Worm (Caenorhabditis elegans) whole organism, L2 larva: ENCODE results near the gene M03F8.1.

Source experiments
- C34F6.9 ChIP-seq: fragments of 150-350 bp; optimal IDR thresholded peaks from 2 replicates; lab custom pipeline; 2014; ENCODE audit warnings: missing biosample characterization, missing genetic modification characterization
- F13H6.1 ChIP-seq: sonication (generic microtip); optimal IDR thresholded peaks from 2 replicates; lab custom pipeline; 2016; ENCODE audit warnings: missing genetic modification characterization, missing compliant biosample characterization
- R02D3.7 ChIP-seq: fragments of 150-350 bp; optimal IDR thresholded peaks from 2 replicates; lab custom pipeline; 2014; ENCODE audit warnings: missing biosample characterization, missing genetic modification characterization
- Y55F3AM.14 ChIP-seq: fragments of 200-800 bp; sonication (Bioruptor generic); optimal IDR thresholded peaks from 2 replicates; lab custom pipeline; 2018; ENCODE audit warnings: mild to moderate bottlenecking, missing genetic modification characterization, missing compliant biosample characterization
- ZK546.5 ChIP-seq: sonication (generic microtip); optimal IDR thresholded peaks from 2 replicates; lab custom pipeline; 2017; ENCODE audit warnings: missing biosample characterization, missing genetic modification characterization
- alr-1 ChIP-seq: fragments of 150-350 bp; optimal IDR thresholded peaks from 2 replicates; lab custom pipeline; 2014; ENCODE audit warnings: missing biosample characterization, missing genetic modification characterization
- aly-2 ChIP-seq: fragments of 150-350 bp; optimal IDR thresholded peaks from 2 replicates; lab custom pipeline; 2014; ENCODE audit warnings: missing biosample characterization, missing genetic modification characterization
- ama-1 ChIP-seq: fragments of 150-350 bp; optimal IDR thresholded peaks from 2 replicates; lab custom pipeline; 2018; ENCODE audit warnings: inconsistent platforms
- blmp-1 ChIP-seq: sonication (generic microtip); optimal IDR thresholded peaks from 2 replicates; lab custom pipeline; 2017; ENCODE audit warnings: missing genetic modification characterization, mild to moderate bottlenecking, missing compliant biosample characterization, antibody characterized with exemption, moderate library complexity; ENCODE audit not compliant: insufficient read depth
- ceh-16 ChIP-seq: fragments of 150-350 bp; optimal IDR thresholded peaks from 2 replicates; lab custom pipeline; 2014; ENCODE audit warnings: missing biosample characterization, missing genetic modification characterization
- ceh-82 ChIP-seq: fragments of 150-350 bp; optimal IDR thresholded peaks from 2 replicates; lab custom pipeline; 2014; ENCODE audit warnings: missing biosample characterization, missing genetic modification characterization
- crh-2 ChIP-seq: sonication (generic microtip); optimal IDR thresholded peaks from 2 replicates; lab custom pipeline; 2017; ENCODE audit warnings: missing biosample characterization, missing genetic modification characterization
- dmd-4 ChIP-seq: sonication (generic microtip); optimal IDR thresholded peaks from 2 replicates; lab custom pipeline; 2017; ENCODE audit warnings: missing biosample characterization, missing genetic modification characterization
- egl-27 ChIP-seq: sonication (generic microtip); optimal IDR thresholded peaks from 3 replicates; lab custom pipeline; 2017; ENCODE audit warnings: missing biosample characterization, missing genetic modification reagents, missing genetic modification characterization
- elt-1 ChIP-seq: fragments of 150-350 bp; optimal IDR thresholded peaks from 2 replicates; lab custom pipeline; 2014; ENCODE audit warnings: missing biosample characterization, missing genetic modification characterization
- elt-3 ChIP-seq: sonication (generic microtip); optimal IDR thresholded peaks from 2 replicates; lab custom pipeline; 2017; ENCODE audit warnings: missing biosample characterization, missing genetic modification characterization
- fos-1 ChIP-seq: fragments of 150-350 bp; optimal IDR thresholded peaks from 2 replicates; lab custom pipeline; 2014; ENCODE audit warnings: missing biosample characterization, missing genetic modification characterization
- lin-11 ChIP-seq: fragments of 150-350 bp; sonication (generic microtip); optimal IDR thresholded peaks from 2 replicates; lab custom pipeline; 2014; ENCODE audit warnings: missing biosample characterization, missing genetic modification characterization, inconsistent platforms, mixed read lengths
- lin-39 ChIP-seq: fragments of 150-350 bp; optimal IDR thresholded peaks from 2 replicates; lab custom pipeline; 2014; ENCODE audit warnings: missing biosample characterization, missing genetic modification reagents, missing genetic modification characterization
- lsy-2 ChIP-seq, 2 experiments: fragments of 150-350 bp in 1 of 2; sonication (generic microtip) in 1 of 2; optimal IDR thresholded peaks; 2 replicates each; lab custom pipeline; 2014 to 2017; ENCODE audit warnings: missing biosample characterization in 2 of 2, missing genetic modification characterization in 2 of 2
- mab-5 ChIP-seq: fragments of 150-350 bp; optimal IDR thresholded peaks from 2 replicates; lab custom pipeline; 2014; ENCODE audit warnings: missing biosample characterization, missing genetic modification characterization
- mbf-1 ChIP-seq: sonication (generic microtip); optimal IDR thresholded peaks from 2 replicates; lab custom pipeline; 2017; ENCODE audit warnings: missing biosample characterization, missing genetic modification characterization
- nhr-10 ChIP-seq: sonication (generic microtip); optimal IDR thresholded peaks from 2 replicates; lab custom pipeline; 2017; ENCODE audit warnings: missing biosample characterization, missing genetic modification characterization
- nhr-11 ChIP-seq: fragments of 150-350 bp; optimal IDR thresholded peaks from 2 replicates; lab custom pipeline; 2014; ENCODE audit warnings: missing biosample characterization, missing genetic modification characterization
- nhr-12 ChIP-seq: fragments of 150-350 bp; optimal IDR thresholded peaks from 2 replicates; lab custom pipeline; 2014; ENCODE audit warnings: missing biosample characterization, missing genetic modification characterization
- nhr-129 ChIP-seq: fragments of 150-350 bp; optimal IDR thresholded peaks from 2 replicates; lab custom pipeline; 2014; ENCODE audit warnings: missing biosample characterization, missing genetic modification characterization
- nhr-21 ChIP-seq: fragments of 150-350 bp; optimal IDR thresholded peaks from 2 replicates; lab custom pipeline; 2014; ENCODE audit warnings: missing biosample characterization, missing genetic modification characterization
- nhr-23 ChIP-seq: fragments of 150-350 bp; optimal IDR thresholded peaks from 2 replicates; lab custom pipeline; 2014; ENCODE audit warnings: missing biosample characterization, missing genetic modification reagents, missing genetic modification characterization
- nhr-237 ChIP-seq: fragments of 150-350 bp; optimal IDR thresholded peaks from 2 replicates; lab custom pipeline; 2014; ENCODE audit warnings: missing biosample characterization, missing genetic modification characterization
- nhr-6 ChIP-seq: fragments of 150-350 bp; optimal IDR thresholded peaks from 2 replicates; lab custom pipeline; 2014; ENCODE audit warnings: missing biosample characterization, missing genetic modification characterization
- peb-1 ChIP-seq: fragments of 150-350 bp; optimal IDR thresholded peaks from 2 replicates; lab custom pipeline; 2014; ENCODE audit warnings: missing biosample characterization, missing genetic modification characterization
- sem-4 ChIP-seq: fragments of 150-350 bp; optimal IDR thresholded peaks from 2 replicates; lab custom pipeline; 2014; ENCODE audit warnings: missing biosample characterization, missing genetic modification reagents, missing genetic modification characterization
- sma-9 ChIP-seq, 2 experiments: fragments of 150-350 bp in 1 of 2; sonication (generic microtip) in 1 of 2; optimal IDR thresholded peaks; 2 replicates each; lab custom pipeline; 2014 to 2016; ENCODE audit warnings: missing genetic modification characterization in 2 of 2, mild to moderate bottlenecking in 1 of 2, missing biosample characterization in 1 of 2, missing compliant biosample characterization in 1 of 2, missing genetic modification reagents in 1 of 2, moderate library complexity in 1 of 2
- snpc-4 ChIP-seq: fragments of 150-350 bp; optimal IDR thresholded peaks from 2 replicates; lab custom pipeline; 2014; ENCODE audit warnings: missing biosample characterization, missing genetic modification characterization
- unc-39 ChIP-seq: fragments of 150-350 bp; optimal IDR thresholded peaks from 2 replicates; lab custom pipeline; 2014; ENCODE audit warnings: missing biosample characterization, missing genetic modification characterization
- unc-55 ChIP-seq: fragments of 150-350 bp; sonication (generic microtip); optimal IDR thresholded peaks from 3 replicates; lab custom pipeline; 2014; ENCODE audit warnings: missing biosample characterization, missing genetic modification reagents, missing genetic modification characterization
- unc-62 ChIP-seq: fragments of 150-350 bp; optimal IDR thresholded peaks from 2 replicates; lab custom pipeline; 2014; ENCODE audit warnings: missing biosample characterization, missing genetic modification reagents, missing genetic modification characterization
- zag-1 ChIP-seq: fragments of 150-350 bp; optimal IDR thresholded peaks from 2 replicates; lab custom pipeline; 2014; ENCODE audit warnings: missing biosample characterization, missing genetic modification characterization
- ztf-1 ChIP-seq: fragments of 200-800 bp; sonication (Bioruptor generic); conservative IDR thresholded peaks from 2 replicates; pipeline ENCODE4 v1.3.6; 2022; ENCODE audit warnings: missing genetic modification characterization, missing compliant biosample characterization
- ztf-11 ChIP-seq: sonication (generic microtip); optimal IDR thresholded peaks from 2 replicates; lab custom pipeline; 2017; ENCODE audit warnings: missing biosample characterization, missing genetic modification characterization
- ztf-4 ChIP-seq: fragments of 150-350 bp; optimal IDR thresholded peaks from 2 replicates; lab custom pipeline; 2014; ENCODE audit warnings: missing biosample characterization, missing genetic modification characterization

The M03F8.1 gene

ce11 chrV:5955627-5956026 is 4.4 kb downstream of the M03F8.1 start:
- no peak for TF ChIP-seq nhr-6 (tag; lab: Kevin White, UChicago)
- no peak for TF ChIP-seq unc-62 (GFP tag; lab: Kevin White, UChicago)
- TF ChIP-seq ztf-11 (tag; lab: Kevin White, UChicago): no peak
- TF ChIP-seq crh-2 (tag; lab: Kevin White, UChicago): no peak
- TF ChIP-seq nhr-23: no peak
- no peak for TF ChIP-seq dmd-4 (tag; lab: Kevin White, UChicago)
- TF ChIP-seq blmp-1 (tag; lab: Kevin White, UChicago): no peak
- TF ChIP-seq F13H6.1 (tag; lab: Kevin White, UChicago): no peak
- TF ChIP-seq alr-1 (tag; lab: Kevin White, UChicago): no peak
- no peak for TF ChIP-seq aly-2 (tag; lab: Kevin White, UChicago)
- no peak for TF ChIP-seq fos-1
- no peak for TF ChIP-seq Y55F3AM.14 (GFP tag; lab: Kevin White, UChicago)
- no peak for TF ChIP-seq C34F6.9 (tag; lab: Kevin White, UChicago)
- TF ChIP-seq peb-1 (tag; lab: Kevin White, UChicago): no peak

DNA sequence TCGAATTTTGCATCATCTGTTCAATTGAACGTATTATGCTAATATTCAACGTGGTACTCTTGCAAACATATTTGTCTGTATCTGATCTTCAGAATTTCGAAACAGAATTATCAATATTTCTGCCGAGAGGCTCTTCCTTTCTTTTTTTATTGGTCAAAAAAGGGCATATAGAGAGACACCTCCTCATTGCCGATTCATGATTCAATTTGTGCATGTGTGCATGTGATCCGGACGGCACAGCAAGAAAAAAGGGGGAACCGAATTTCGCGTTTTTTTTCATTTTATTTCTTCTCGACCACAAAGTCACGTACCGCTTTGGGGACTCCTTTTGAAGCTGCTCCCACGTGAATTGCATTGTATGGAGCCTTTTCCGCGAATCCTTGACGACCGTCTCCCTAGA is 10.3 kb downstream of the M03F8.1 start, which contains the start of gene mcp-1:
Gene mcp-1, plus strand, starts transcription at position 292 of the 400 bp plus-strand sequence.
- peak; percentile 32 for TF ChIP-seq C34F6.9 (tag; lab: Kevin White, UChicago)
- no peak for TF ChIP-seq alr-1 (tag; lab: Kevin White, UChicago)
- TF ChIP-seq aly-2 (tag; lab: Kevin White, UChicago): no peak
- no peak for TF ChIP-seq Y55F3AM.14 (GFP tag; lab: Kevin White, UChicago)
- TF ChIP-seq mbf-1 (tag; lab: Kevin White, UChicago): no peak
- TF ChIP-seq unc-55 (GFP tag; lab: Kevin White, UChicago): no peak
- TF ChIP-seq sem-4 (tag; lab: Kevin White, UChicago): no peak
- TF ChIP-seq elt-1 (tag; lab: Kevin White, UChicago): no peak
- peak; percentile 27 for TF ChIP-seq sma-9 (GFP tag; optimal IDR thresholded peaks at IDR 0.05; lab: Kevin White, UChicago)
- TF ChIP-seq sma-9 (tag; optimal IDR thresholded peaks at IDR 0.05; lab: Kevin White, UChicago): no peak
- TF ChIP-seq ztf-11 (tag; lab: Kevin White, UChicago): no peak
- no peak for TF ChIP-seq ztf-4 (tag; lab: Kevin White, UChicago)
- no peak for TF ChIP-seq peb-1 (tag; lab: Kevin White, UChicago)
- no peak for TF ChIP-seq crh-2 (tag; lab: Kevin White, UChicago)
- TF ChIP-seq ceh-82 (tag; lab: Kevin White, UChicago): no peak
- TF ChIP-seq nhr-21 (tag; lab: Kevin White, UChicago): no peak
- TF ChIP-seq zag-1 (tag; lab: Kevin White, UChicago): peak; percentile 14
- TF ChIP-seq F13H6.1 (tag; lab: Kevin White, UChicago): peak; percentile 5
- TF ChIP-seq snpc-4 (tag; lab: Kevin White, UChicago): no peak
- peak; percentile 24 for TF ChIP-seq nhr-129 (tag; lab: Kevin White, UChicago)
- TF ChIP-seq, all 48 proteins: peak for 5

ce11 chrV:5963092-5963491 is 11.9 kb downstream of the M03F8.1 start:
- TF ChIP-seq nhr-129 (tag; lab: Kevin White, UChicago) (no peak), C34F6.9 (tag; lab: Kevin White, UChicago) (no peak), nhr-21 (tag; lab: Kevin White, UChicago) (no peak)

ce11 chrV:5963696-5964095 is 12.5 kb downstream of the M03F8.1 start, which contains the start of gene pcm-1:
Gene pcm-1, minus strand, starts transcription at chrV:5963882.
- TF ChIP-seq lsy-2 (tag; optimal IDR thresholded peaks at IDR 0.05; lab: Kevin White, UChicago): peak in 1 of 2 experiments; percentile 58
- peak; percentile 44 for TF ChIP-seq crh-2 (tag; lab: Kevin White, UChicago)
- peak; percentile 58 for TF ChIP-seq unc-55 (GFP tag; lab: Kevin White, UChicago)
- TF ChIP-seq nhr-129 (tag; lab: Kevin White, UChicago): peak; percentile 59
- no peak for TF ChIP-seq ZK546.5
- TF ChIP-seq nhr-11: no peak
- TF ChIP-seq nhr-23: no peak
- no peak for TF ChIP-seq ceh-82 (tag; lab: Kevin White, UChicago)
- TF ChIP-seq nhr-237: no peak
- TF ChIP-seq zag-1 (tag; lab: Kevin White, UChicago): no peak
- TF ChIP-seq C34F6.9 (tag; lab: Kevin White, UChicago): peak; percentile 68
- TF ChIP-seq nhr-10: no peak
- TF ChIP-seq ceh-16 (tag; lab: Kevin White, UChicago): no peak
- TF ChIP-seq lin-39 (tag; lab: Kevin White, UChicago): no peak
- no peak for TF ChIP-seq R02D3.7 (tag; lab: Kevin White, UChicago)
- no peak for TF ChIP-seq fos-1
- TF ChIP-seq aly-2 (tag; lab: Kevin White, UChicago): no peak
- TF ChIP-seq sem-4 (tag; lab: Kevin White, UChicago): no peak
- TF ChIP-seq ztf-4 (tag; lab: Kevin White, UChicago): no peak
- TF ChIP-seq mab-5 (tag; lab: Kevin White, UChicago): no peak
- TF ChIP-seq ztf-1 (GFP tag; lab: Robert Waterston, UW): no peak
- no peak for TF ChIP-seq nhr-12 (tag; lab: Kevin White, UChicago)
- no peak for TF ChIP-seq unc-39 (tag; lab: Kevin White, UChicago)
- TF ChIP-seq elt-1 (tag; lab: Kevin White, UChicago): no peak
- no peak for TF ChIP-seq blmp-1 (tag; lab: Kevin White, UChicago)
- no peak for TF ChIP-seq lin-11 (tag; lab: Kevin White, UChicago)
- TF ChIP-seq unc-62 (GFP tag; lab: Kevin White, UChicago): no peak
- TF ChIP-seq F13H6.1 (tag; lab: Kevin White, UChicago): peak; percentile 66
- no peak for TF ChIP-seq dmd-4 (tag; lab: Kevin White, UChicago)
- TF ChIP-seq sma-9 (GFP tag; optimal IDR thresholded peaks at IDR 0.05; lab: Kevin White, UChicago): peak; percentile 20
- TF ChIP-seq sma-9 (tag; optimal IDR thresholded peaks at IDR 0.05; lab: Kevin White, UChicago): no peak
- no peak for TF ChIP-seq elt-3 (tag; lab: Kevin White, UChicago)
- TF ChIP-seq egl-27 (tag; lab: Kevin White, UChicago): no peak
- TF ChIP-seq nhr-6 (tag; lab: Kevin White, UChicago): no peak
- TF ChIP-seq alr-1 (tag; lab: Kevin White, UChicago): no peak
- TF ChIP-seq mbf-1 (tag; lab: Kevin White, UChicago): no peak
- TF ChIP-seq ama-1 (lab: Kevin White, UChicago): peak; percentile 69
